Fruit fly (Drosophila melanogaster): ENCODE data around the gene CG7201.

CG7201 gene

dm6 chr3L:8315141-8315816 is 20.2 kb upstream of the CG7201 start, which contains the start of gene Cpsf6 (continued):
- TF ChIP-seq HHEX (GFP tag; optimal IDR thresholded peaks at IDR 0.05) (peak; percentile 22), oc (tag; optimal IDR thresholded peaks at IDR 0.05) (no peak), CG11723 (GFP tag; optimal IDR thresholded peaks at IDR 0.05) (no peak), CG9437 (GFP tag; optimal IDR thresholded peaks at IDR 0.05) (peak; percentile 6), CG1602 (GFP tag; optimal IDR thresholded peaks at IDR 0.05) (peak; percentile 74), CG2116 (GFP tag; optimal IDR thresholded peaks at IDR 0.05) (peak; percentile 82), CG5180 (GFP tag; optimal IDR thresholded peaks at IDR 0.05) (no peak), wek (GFP tag; optimal IDR thresholded peaks at IDR 0.05) (peak; percentile 99), chm (GFP tag; IDR thresholded peaks at IDR 0.05) (peak; percentile 50), nerfin-1 (tag; optimal IDR thresholded peaks at IDR 0.05) (peak; percentile 42), CG3065 (GFP tag; optimal IDR thresholded peaks at IDR 0.05) (peak; percentile 1), CG43689 (GFP tag; IDR thresholded peaks at IDR 0.05) (no peak), dm (GFP tag; optimal IDR thresholded peaks at IDR 0.05) (peak; percentile 49), hbn (GFP tag; IDR thresholded peaks at IDR 0.05; ENCODE audit: partially characterized antibody) (no peak), gsb (GFP tag; IDR thresholded peaks at IDR 0.05) (no peak), dan (GFP tag; IDR thresholded peaks at IDR 0.05) (no peak), maf-S (GFP tag; optimal IDR thresholded peaks at IDR 0.05) (no peak), Ets65A (GFP tag) (peak; percentile 91), ind (GFP tag; optimal IDR thresholded peaks at IDR 0.05) (peak; percentile 56), Doc2 (GFP tag; IDR thresholded peaks at IDR 0.05) (no peak), CG14860 (GFP tag; IDR thresholded peaks at IDR 0.05; ENCODE audit: partially characterized antibody) (no peak), ranshi (GFP tag; IDR thresholded peaks at IDR 0.05) (no peak; the same call in 1 of the 2 replicates), CG15601 (tag; optimal IDR thresholded peaks at IDR 0.05) (peak; percentile 69), fd102C (GFP tag; optimal IDR thresholded peaks at IDR 0.05) (peak; percentile 5), CG15269 (tag; optimal IDR thresholded peaks at IDR 0.05) (peak; percentile 74), CG8765 (GFP tag; IDR thresholded peaks at IDR 0.05) (peak; percentile 50; the same call in 1 of the 2 replicates), schlank (tag; optimal IDR thresholded peaks at IDR 0.05) (no peak), CG14710 (tag; optimal IDR thresholded peaks at IDR 0.05) (peak; percentile 87), CHES-1-like (GFP tag; optimal IDR thresholded peaks at IDR 0.05) (peak; percentile 66), PHDP (tag; optimal IDR thresholded peaks at IDR 0.05) (peak; percentile 76), CG9609 (GFP tag; optimal IDR thresholded peaks at IDR 0.05) (peak; percentile 31), CG4707 (GFP tag; optimal IDR thresholded peaks at IDR 0.05) (no peak), Abd-B (GFP tag; optimal IDR thresholded peaks at IDR 0.05) (peak; percentile 26), onecut (GFP tag; IDR thresholded peaks at IDR 0.05) (0 out of 2 replicates have a peak, but pooled peaks have one; percentile 10), Oli (tag; optimal IDR thresholded peaks at IDR 0.05) (peak; percentile 39), CG14014 (GFP tag; IDR thresholded peaks at IDR 0.05) (peak; percentile 56), al (GFP tag; IDR thresholded peaks at IDR 0.05) (peak; percentile 48; the same call in 1 of the 2 replicates), CG2875 (GFP tag; optimal IDR thresholded peaks at IDR 0.05) (peak; percentile 6), Jarid2 (GFP tag; optimal IDR thresholded peaks at IDR 0.05) (no peak), CG3407 (GFP tag; optimal IDR thresholded peaks at IDR 0.05) (no peak), CG2120 (GFP tag; optimal IDR thresholded peaks at IDR 0.05) (peak; percentile 70), CG12769 (tag; optimal IDR thresholded peaks at IDR 0.05) (peak; percentile 78), fru (optimal IDR thresholded peaks at IDR 0.05) (no peak), cg (GFP tag; optimal IDR thresholded peaks at IDR 0.05) (peak; percentile 97), dysf (GFP tag; IDR thresholded peaks at IDR 0.05) (peak; percentile 71; the same call in 2 of the 3 replicates), CG11247 (GFP tag; IDR thresholded peaks at IDR 0.05) (peak; percentile 39; the same call in 1 of the 2 replicates), mirr (GFP tag; optimal IDR thresholded peaks at IDR 0.05) (peak; percentile 31), fd96Cb (tag; optimal IDR thresholded peaks at IDR 0.05) (peak; percentile 52), br (optimal IDR thresholded peaks at IDR 0.05) (no peak), fu2 (GFP tag; optimal IDR thresholded peaks at IDR 0.05) (no peak)

All from whole organism, embryonic.